Worm (Caenorhabditis elegans) whole organism, L4/young adult: ENCODE measurements around the gene B0454.5.
A peak's percentile ranks its signal among the peaks of the same experiment; 100 is the strongest.

Experiments
- W03F9.2 ChIP-seq: fragments of 150-350 bp; optimal IDR thresholded peaks from 2 replicates; lab custom pipeline; 2014; ENCODE audit warnings: missing biosample characterization, missing genetic modification characterization
- dao-5 ChIP-seq: sonication (generic microtip); optimal IDR thresholded peaks from 2 replicates; lab custom pipeline; 2016; ENCODE audit warnings: missing genotype, missing genetic modification characterization, moderate library complexity, missing compliant biosample characterization
- him-1 ChIP-seq: sonication (generic microtip); optimal IDR thresholded peaks from 2 replicates; lab custom pipeline; 2016; ENCODE audit warnings: missing genotype, missing genetic modification reagents, missing genetic modification characterization, missing compliant biosample characterization

Gene B0454.5

ce11 chrII:3062876-3063275 lies 24.2 kb downstream of the B0454.5 start:
- TF ChIP-seq him-1 (no peak), W03F9.2 (tag; lab: Kevin White, UChicago) (no peak), dao-5 (no peak)

ce11 chrII:3063366-3063765 lies 24.7 kb downstream of the B0454.5 start:
- TF ChIP-seq dao-5, result no peak

- TF ChIP-seq W03F9.2 (tag; lab: Kevin White, UChicago) (no peak), him-1 (no peak), dao-5 (no peak)
Measured at ce11 chrII:3063984-3064383, 25.3 kb downstream of the B0454.5 start.

- TF ChIP-seq dao-5, result no peak
- TF ChIP-seq him-1, result no peak
- TF ChIP-seq W03F9.2 (tag; lab: Kevin White, UChicago), result no peak
Measured at ce11 chrII:3064631-3065030, 26.0 kb downstream of the B0454.5 start.

- TF ChIP-seq dao-5, result no peak
- TF ChIP-seq W03F9.2 (tag; lab: Kevin White, UChicago), result no peak
- TF ChIP-seq him-1, result no peak
Measured at ce11 chrII:3065086-3065485, 26.4 kb downstream of the B0454.5 start.

DNA sequence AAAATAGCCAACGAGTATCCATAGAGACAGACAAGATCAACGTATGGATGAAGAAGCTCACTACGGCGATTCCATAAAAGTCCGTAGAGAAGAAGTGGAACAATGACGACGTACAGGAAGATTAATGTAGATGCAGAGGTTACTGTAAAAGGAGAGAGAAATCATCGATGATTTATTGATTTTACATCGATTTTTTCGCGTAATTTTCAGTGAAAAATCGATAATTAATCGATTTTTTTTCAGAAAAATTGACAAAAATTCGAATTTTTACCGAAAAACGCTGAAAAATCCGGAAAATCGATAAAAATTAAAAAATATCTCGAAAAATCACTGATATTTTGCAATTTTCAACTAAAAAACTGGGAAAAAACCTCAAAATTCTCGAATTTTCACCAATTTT lies 27.7 kb downstream of the B0454.5 start:
- TF ChIP-seq dao-5, result no peak
- TF ChIP-seq W03F9.2 (tag; lab: Kevin White, UChicago), result no peak
- TF ChIP-seq him-1, result no peak

DNA sequence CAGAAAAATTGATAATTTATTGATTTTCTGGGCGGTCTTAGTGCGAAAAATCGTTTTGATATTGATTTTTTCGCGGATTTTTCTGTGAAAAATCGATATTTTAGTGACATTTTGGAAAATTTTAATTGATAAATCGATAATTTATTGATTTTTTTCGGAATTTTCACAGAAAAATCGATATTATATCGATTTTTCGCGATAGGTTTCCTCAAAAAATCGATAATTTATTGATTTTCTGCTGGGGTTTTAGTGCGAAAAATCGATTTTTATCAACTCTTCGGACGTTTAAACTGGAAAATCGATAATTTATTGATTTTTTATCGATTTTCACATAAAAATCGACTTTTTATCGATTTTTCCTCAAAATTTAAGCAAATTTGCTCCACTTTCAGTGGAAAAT lies 28.8 kb downstream of the B0454.5 start:
- TF ChIP-seq W03F9.2 (tag; lab: Kevin White, UChicago) (no peak), him-1 (no peak), dao-5 (no peak)

ce11 chrII:3067896-3068295 lies 29.2 kb downstream of the B0454.5 start:
- no peak for TF ChIP-seq W03F9.2 (tag; lab: Kevin White, UChicago)
- TF ChIP-seq him-1, result no peak
- TF ChIP-seq dao-5, result no peak

DNA sequence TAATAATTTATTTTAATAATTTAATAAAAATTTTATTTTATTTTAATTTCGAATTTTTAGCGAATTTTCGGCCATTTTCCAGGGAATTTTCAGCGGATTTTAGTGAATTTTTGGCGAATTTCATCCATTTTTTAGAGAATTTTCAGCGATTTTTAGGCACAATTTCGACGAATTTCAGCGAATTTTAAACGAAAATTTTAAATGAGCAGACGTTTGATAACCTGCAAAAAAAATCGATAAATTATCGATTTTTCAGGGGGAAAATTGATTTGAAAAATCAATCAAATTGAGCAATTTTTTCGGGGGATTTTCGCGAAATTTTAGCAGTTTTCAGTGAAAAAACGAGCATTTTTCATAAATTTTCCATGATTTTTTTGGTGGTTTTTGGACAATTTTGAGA lies 30.0 kb downstream of the B0454.5 start:
- TF ChIP-seq W03F9.2 (tag; lab: Kevin White, UChicago) (no peak), dao-5 (no peak), him-1 (no peak)

- no peak for TF ChIP-seq W03F9.2 (tag; lab: Kevin White, UChicago)
- no peak for TF ChIP-seq him-1
- TF ChIP-seq dao-5, result no peak
Measured at ce11 chrII:3070182-3070581, 31.5 kb downstream of the B0454.5 start.

DNA sequence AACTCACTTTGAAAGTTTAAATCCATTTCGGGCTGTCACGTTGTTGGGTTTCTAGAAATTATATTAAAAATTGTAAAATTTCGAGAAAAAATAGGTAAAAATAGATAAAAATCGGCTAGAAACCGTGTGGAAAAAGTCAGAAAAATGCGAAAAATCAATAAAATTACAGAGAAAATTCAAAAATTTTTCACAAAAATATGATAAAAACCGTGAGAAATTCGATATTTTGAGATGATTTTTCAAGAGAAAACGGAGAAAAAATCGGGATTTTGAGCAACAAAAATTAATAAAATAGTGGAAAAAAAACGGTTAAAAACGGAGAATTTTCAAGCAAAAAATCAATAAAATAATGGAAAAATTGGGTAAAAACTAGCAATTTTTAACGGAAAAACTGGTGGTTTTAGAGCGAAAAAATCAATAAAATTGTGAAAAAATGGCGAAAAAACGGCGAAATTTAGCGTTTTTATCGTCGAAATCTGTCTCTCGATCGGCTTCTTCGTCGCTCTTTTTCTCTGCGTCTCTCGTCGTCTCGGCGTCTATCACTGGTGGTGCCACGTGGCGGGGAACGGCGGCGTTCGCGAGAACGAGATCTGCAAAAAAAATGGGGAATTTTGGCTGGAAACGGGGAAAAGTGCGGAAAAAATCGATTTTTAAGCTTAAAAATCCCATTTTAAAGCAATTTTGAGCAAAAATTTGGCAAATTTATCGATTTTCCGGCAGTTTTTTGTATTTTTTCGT lies 32.5 kb downstream of the B0454.5 start, which contains the start of gene Y25C1A.7:
Gene Y25C1A.7, minus strand, starts transcription at position 51 of the 738 bp plus-strand sequence.
- TF ChIP-seq W03F9.2 (tag; lab: Kevin White, UChicago) (no peak), dao-5 (no peak), him-1 (no peak)

- TF ChIP-seq him-1, result peak; percentile 70
- peak; percentile 79 for TF ChIP-seq W03F9.2 (tag; lab: Kevin White, UChicago)
- no peak for TF ChIP-seq dao-5
Measured at ce11 chrII:3076915-3077314, 38.3 kb downstream of the B0454.5 start, which contains the start of gene Y25C1A.8. Gene Y25C1A.8 (minus strand): TSS chrII:3076959.

DNA sequence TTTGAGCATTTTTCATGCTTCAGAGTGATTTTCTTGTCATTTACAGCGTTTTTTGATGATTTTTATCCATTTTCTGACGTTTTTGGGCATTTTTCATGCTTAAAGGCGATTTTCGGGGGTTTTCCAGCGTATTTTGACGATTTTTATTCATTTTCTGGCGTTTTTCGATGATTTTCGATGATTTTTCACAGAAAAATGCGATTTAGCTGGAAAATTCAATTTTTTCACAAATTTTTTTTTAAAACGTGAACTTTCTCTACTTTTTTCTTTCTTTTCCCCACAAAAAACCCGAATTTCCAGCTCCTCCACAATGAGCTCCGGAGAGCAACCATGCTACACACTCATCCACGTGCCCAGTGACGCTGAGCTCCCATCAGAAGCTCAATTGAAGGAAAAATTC lies 39.8 kb downstream of the B0454.5 start, which contains the start of gene copb-1:
Gene copb-1, plus strand, starts transcription at position 301 of the 400 bp plus-strand sequence.
- TF ChIP-seq dao-5, result no peak
- TF ChIP-seq him-1, result no peak
- no peak for TF ChIP-seq W03F9.2 (tag; lab: Kevin White, UChicago)

- TF ChIP-seq dao-5 (no peak), W03F9.2 (tag; lab: Kevin White, UChicago) (no peak), him-1 (no peak)
Measured at ce11 chrII:3087134-3087533, 48.5 kb downstream of the B0454.5 start.
